Worm (Caenorhabditis elegans) whole organism, early embryonic: ENCODE results near the gene mogs-1.

Experiments
- B0310.2 ChIP-seq: sonication (generic microtip); optimal IDR thresholded peaks from 2 replicates; lab custom pipeline; 2016; ENCODE audit warnings: mild to moderate bottlenecking, missing genetic modification characterization, missing compliant biosample characterization
- F13C5.2 ChIP-seq: sonication (generic microtip); optimal IDR thresholded peaks from 2 replicates; lab custom pipeline; 2017; ENCODE audit warnings: mild to moderate bottlenecking, missing genetic modification characterization, inconsistent platforms, missing compliant biosample characterization
- aly-1 ChIP-seq: sonication (generic microtip); optimal IDR thresholded peaks from 2 replicates; lab custom pipeline; 2016; ENCODE audit warnings: missing genetic modification characterization, missing compliant biosample characterization
- ama-1 ChIP-seq: fragments of 150-350 bp; optimal IDR thresholded peaks from 2 replicates; lab custom pipeline; 2014
- flt-1 ChIP-seq: fragments of 200-800 bp; sonication (Bioruptor generic); IDR thresholded peaks from 2 replicates; pipeline ENCODE4 v1.3.6; 2022; ENCODE audit warnings: missing genetic modification characterization, missing compliant biosample characterization
- tbx-11 ChIP-seq: fragments of 200-800 bp; sonication (Bioruptor generic); IDR thresholded peaks from 2 replicates; pipeline ENCODE4 v1.3.6; 2022; ENCODE audit warnings: missing genetic modification characterization, missing compliant biosample characterization

DNA sequence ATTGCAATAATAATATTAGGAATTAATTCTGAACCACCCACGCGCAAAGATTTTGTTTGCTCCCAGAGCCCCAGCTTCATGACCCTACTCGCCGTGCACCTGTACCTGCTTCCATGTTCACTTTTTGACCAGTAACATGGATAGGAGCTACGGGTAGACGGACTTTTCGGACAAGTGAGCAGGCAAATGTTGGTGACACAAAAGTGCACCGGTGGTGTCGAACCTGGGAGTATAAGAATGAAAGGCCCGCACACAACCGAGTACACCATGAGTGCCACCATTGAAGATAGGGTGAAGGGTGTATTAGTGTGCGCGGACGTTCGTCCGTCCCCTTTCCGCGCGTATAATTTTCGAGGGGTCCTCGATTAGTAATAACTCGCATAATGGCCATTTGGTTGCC, 4.2 kb upstream of the mogs-1 start:
- TF ChIP-seq B0310.2 (tag; lab: Kevin White, UChicago) (peak; percentile 99), aly-1 (tag; lab: Kevin White, UChicago) (peak; percentile 100), flt-1 (GFP tag; lab: Robert Waterston, UW) (peak; percentile 100), F13C5.2 (tag; lab: Kevin White, UChicago) (peak; percentile 99), ama-1 (lab: Kevin White, UChicago) (peak; percentile 92), tbx-11 (GFP tag; lab: Robert Waterston, UW) (peak; percentile 99)
